Worm (Caenorhabditis elegans): ENCODE data around the gene C04G6.6.

ce11 chrII:5049865-5050342 is 49.6 kb downstream of the C04G6.6 start, which contains the start of gene F33G12.6:
- TF ChIP-seq attf-5 (GFP tag; optimal IDR thresholded peaks at IDR 0.05) (no peak), Y95B8A.8 (GFP tag; IDR thresholded peaks at IDR 0.05) (no peak), mcd-1 (GFP tag; IDR thresholded peaks at IDR 0.05) (no peak), mes-4 (tag; optimal IDR thresholded peaks at IDR 0.05) (no peak), hsf-1 (GFP tag; IDR thresholded peaks at IDR 0.05) (no peak), F49E8.2 (tag; optimal IDR thresholded peaks at IDR 0.05; ENCODE audit: insufficient read depth) (no peak), unc-62 (GFP tag; optimal IDR thresholded peaks at IDR 0.05) (no peak)

Data from whole organism, young adult.